Worm (Caenorhabditis elegans) whole organism, early embryonic: Measurements from ENCODE around the gene Y113G7A.16.

Source experiments
- B0310.2 ChIP-seq: sonication (generic microtip); optimal IDR thresholded peaks from 2 replicates; lab custom pipeline; 2016; ENCODE audit warnings: mild to moderate bottlenecking, missing genetic modification characterization, missing compliant biosample characterization
- F13C5.2 ChIP-seq: sonication (generic microtip); optimal IDR thresholded peaks from 2 replicates; lab custom pipeline; 2017; ENCODE audit warnings: mild to moderate bottlenecking, missing genetic modification characterization, inconsistent platforms, missing compliant biosample characterization
- aly-1 ChIP-seq: sonication (generic microtip); optimal IDR thresholded peaks from 2 replicates; lab custom pipeline; 2016; ENCODE audit warnings: missing genetic modification characterization, missing compliant biosample characterization
- ama-1 ChIP-seq: fragments of 150-350 bp; optimal IDR thresholded peaks from 2 replicates; lab custom pipeline; 2014
- ceh-13 ChIP-seq: fragments of 200-800 bp; sonication (Bioruptor generic); optimal IDR thresholded peaks from 2 replicates; lab custom pipeline; 2018; ENCODE audit warnings: mild to moderate bottlenecking, missing genetic modification characterization, missing compliant biosample characterization
- ceh-36 ChIP-seq: sonication (generic microtip); optimal IDR thresholded peaks from 2 replicates; lab custom pipeline; 2016; ENCODE audit warnings: missing genetic modification characterization, inconsistent platforms, missing compliant biosample characterization
- ets-7 ChIP-seq: sonication (generic microtip); optimal IDR thresholded peaks from 2 replicates; lab custom pipeline; 2016; ENCODE audit warnings: missing genotype, missing genetic modification characterization, missing compliant biosample characterization
- flt-1 ChIP-seq: fragments of 200-800 bp; sonication (Bioruptor generic); IDR thresholded peaks from 2 replicates; pipeline ENCODE4 v1.3.6; 2022; ENCODE audit warnings: missing genetic modification characterization, missing compliant biosample characterization
- hmbx-1 ChIP-seq: sonication (generic microtip); optimal IDR thresholded peaks from 2 replicates; lab custom pipeline; 2016; ENCODE audit warnings: mild to moderate bottlenecking, missing genetic modification characterization, missing compliant biosample characterization
- hmg-4 ChIP-seq: fragments of 200-800 bp; sonication (Bioruptor generic); optimal IDR thresholded peaks from 2 replicates; lab custom pipeline; 2018; ENCODE audit warnings: mild to moderate bottlenecking, missing genetic modification characterization, missing compliant biosample characterization
- hnd-1 ChIP-seq: sonication (generic microtip); optimal IDR thresholded peaks from 2 replicates; lab custom pipeline; 2016; ENCODE audit warnings: missing genetic modification characterization, missing compliant biosample characterization
- pes-1 ChIP-seq: fragments of 200-800 bp; sonication (Bioruptor generic); IDR thresholded peaks from 2 replicates; pipeline ENCODE4 v1.3.6; 2022; ENCODE audit warnings: missing genetic modification reagents, missing genetic modification characterization, missing compliant biosample characterization
- scrt-1 ChIP-seq: fragments of 200-800 bp; sonication (Bioruptor generic); IDR thresholded peaks from 2 replicates; pipeline ENCODE4 v1.3.6; 2022; ENCODE audit warnings: missing genetic modification characterization, missing compliant biosample characterization
- sea-1 ChIP-seq: fragments of 200-800 bp; sonication (Bioruptor generic); conservative IDR thresholded peaks from 2 replicates; pipeline ENCODE4 v1.3.6; 2022; ENCODE audit warnings: missing genetic modification characterization, missing compliant biosample characterization
- tbx-11 ChIP-seq: fragments of 200-800 bp; sonication (Bioruptor generic); IDR thresholded peaks from 2 replicates; pipeline ENCODE4 v1.3.6; 2022; ENCODE audit warnings: missing genetic modification characterization, missing compliant biosample characterization
- tbx-37 ChIP-seq: fragments of 200-800 bp; sonication (Bioruptor generic); conservative IDR thresholded peaks from 2 replicates; pipeline ENCODE4 v1.3.6; 2022; ENCODE audit warnings: missing genetic modification reagents, missing genetic modification characterization, missing compliant biosample characterization
- tra-4 ChIP-seq: sonication (generic microtip); optimal IDR thresholded peaks from 2 replicates; lab custom pipeline; 2017; ENCODE audit warnings: missing genetic modification characterization, missing compliant biosample characterization

Y113G7A.16 gene

DNA sequence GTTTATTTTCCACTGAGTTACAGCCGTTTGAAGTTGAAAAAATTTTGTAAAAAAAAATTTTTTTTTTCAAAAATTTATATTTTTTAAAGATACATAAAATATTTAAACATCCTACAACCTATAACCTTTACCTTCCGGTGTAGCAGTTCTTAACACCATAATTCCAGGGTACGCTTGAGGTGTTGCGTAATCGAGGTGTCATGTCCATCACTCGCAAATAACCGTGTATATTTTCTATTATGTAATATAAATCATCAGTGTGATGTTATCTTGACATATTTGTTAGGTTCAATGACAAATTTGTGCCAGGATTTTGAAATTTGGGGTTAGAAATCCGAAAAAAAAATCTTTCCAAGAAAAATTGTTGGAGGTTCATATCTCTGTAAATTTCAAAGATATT, 29.7 kb downstream of the Y113G7A.16 start:
- TF ChIP-seq aly-1 (no peak), ceh-13 (GFP tag; lab: Kevin White, UChicago) (no peak), hmbx-1 (no peak), F13C5.2 (tag; lab: Kevin White, UChicago) (no peak), scrt-1 (GFP tag; lab: Robert Waterston, UW) (no peak), tra-4 (tag; lab: Kevin White, UChicago) (no peak), pes-1 (GFP tag; lab: Robert Waterston, UW) (no peak), hmg-4 (GFP tag; lab: Kevin White, UChicago) (no peak), sea-1 (GFP tag; lab: Robert Waterston, UW) (no peak), ets-7 (tag; lab: Kevin White, UChicago) (no peak), B0310.2 (tag; lab: Kevin White, UChicago) (no peak), hnd-1 (tag; lab: Kevin White, UChicago) (no peak), tbx-37 (GFP tag; lab: Robert Waterston, UW) (no peak), ama-1 (lab: Kevin White, UChicago) (no peak), tbx-11 (no peak), flt-1 (no peak), ceh-36 (no peak)

ce11 chrV:20068389-20068788, 31.0 kb downstream of the Y113G7A.16 start:
- no peak for TF ChIP-seq hnd-1 (tag; lab: Kevin White, UChicago)

ce11 chrV:20074345-20074744, 37.0 kb downstream of the Y113G7A.16 start:
- TF ChIP-seq B0310.2 (tag; lab: Kevin White, UChicago), result no peak
- TF ChIP-seq ama-1 (lab: Kevin White, UChicago), result no peak
- TF ChIP-seq F13C5.2 (tag; lab: Kevin White, UChicago), result no peak
- no peak for TF ChIP-seq ceh-36
- TF ChIP-seq hnd-1 (tag; lab: Kevin White, UChicago), result no peak
- TF ChIP-seq tbx-37 (GFP tag; lab: Robert Waterston, UW), result no peak
- no peak for TF ChIP-seq ets-7 (tag; lab: Kevin White, UChicago)
- no peak for TF ChIP-seq sea-1 (GFP tag; lab: Robert Waterston, UW)
- TF ChIP-seq tbx-11, result no peak
- TF ChIP-seq hmbx-1, result no peak
- TF ChIP-seq hmg-4 (GFP tag; lab: Kevin White, UChicago), result no peak

ce11 chrV:20087635-20088034, 50.2 kb downstream of the Y113G7A.16 start, which contains the start of gene fre-1:
Gene fre-1, minus strand, starts transcription at chrV:20087735.
- no peak for TF ChIP-seq pes-1 (GFP tag; lab: Robert Waterston, UW)
- no peak for TF ChIP-seq scrt-1 (GFP tag; lab: Robert Waterston, UW)
- TF ChIP-seq hnd-1 (tag; lab: Kevin White, UChicago), result no peak
- TF ChIP-seq ceh-36, result no peak
- no peak for TF ChIP-seq B0310.2 (tag; lab: Kevin White, UChicago)
- no peak for TF ChIP-seq ets-7 (tag; lab: Kevin White, UChicago)
- TF ChIP-seq tbx-11, result no peak
- no peak for TF ChIP-seq flt-1
- TF ChIP-seq F13C5.2 (tag; lab: Kevin White, UChicago), result no peak
- TF ChIP-seq aly-1, result no peak
- TF ChIP-seq tbx-37 (GFP tag; lab: Robert Waterston, UW), result no peak
